Fruit fly (Drosophila melanogaster) whole organism, embryonic: ENCODE results near the gene Best2.

Source experiments
- CG17186 ChIP-seq: fragments of 200-800 bp; sonication (Bioruptor generic); optimal IDR thresholded peaks from 3 replicates; lab custom pipeline; 2017; ENCODE audit warnings: missing biosample characterization, missing genetic modification reagents, missing genetic modification characterization
- Max ChIP-seq: fragments of 200-800 bp; sonication (Bioruptor generic); optimal IDR thresholded peaks from 2 replicates; lab custom pipeline; 2016; ENCODE audit warnings: missing biosample characterization, mild to moderate bottlenecking, missing genetic modification characterization

dm6 chr3L:6262644-6263404 lies 6.4 kb upstream of the Best2 start, which contains the start of gene Ldh:
- TF ChIP-seq Max (GFP tag; lab: Kevin White, UChicago) = peak; percentile 87
- TF ChIP-seq CG17186 (GFP tag; lab: Kevin White, UChicago) = peak; percentile 61
